Worm (Caenorhabditis elegans): ENCODE data around the gene C37C3.1.

C37C3.1 gene

ce11 chrV:7820270-7820669, 37.5 kb upstream of the C37C3.1 start, which contains the start of gene lbp-4 (continued):
- TF ChIP-seq sdz-38 (tag; optimal IDR thresholded peaks at IDR 0.05) (no peak), nhr-27 (tag; optimal IDR thresholded peaks at IDR 0.05) (no peak), Y53G8AR.9 (GFP tag; conservative IDR thresholded peaks at IDR 0.05) (no peak), lsl-1 (GFP tag; optimal IDR thresholded peaks at IDR 0.05) (peak; percentile 30), madf-3 (GFP tag; IDR thresholded peaks at IDR 0.05) (no peak), B0261.1 (tag; optimal IDR thresholded peaks at IDR 0.05) (no peak), atf-7 (tag; optimal IDR thresholded peaks at IDR 0.05) (no peak), hlh-12 (tag; optimal IDR thresholded peaks at IDR 0.05) (no peak), D2030.7 (GFP tag; IDR thresholded peaks at IDR 0.05) (no peak), nhr-179 (tag; optimal IDR thresholded peaks at IDR 0.05) (no peak), ztf-25 (GFP tag; IDR thresholded peaks at IDR 0.05) (no peak), F52B5.7 (tag; optimal IDR thresholded peaks at IDR 0.05) (no peak), somi-1 (GFP tag; optimal IDR thresholded peaks at IDR 0.05) (no peak), attf-5 (GFP tag; optimal IDR thresholded peaks at IDR 0.05) (peak; percentile 55), nfya-1 (tag; optimal IDR thresholded peaks at IDR 0.05; ENCODE audit: borderline replicate concordance, insufficient read depth) (no peak), ztf-26 (tag; optimal IDR thresholded peaks at IDR 0.05) (no peak), ceh-27 (GFP tag; optimal IDR thresholded peaks at IDR 0.05) (peak; percentile 15), tbp1 (GFP tag; optimal IDR thresholded peaks at IDR 0.05) (no peak), let-526 (GFP tag; IDR thresholded peaks at IDR 0.05) (no peak), egl-44 (GFP tag; IDR thresholded peaks at IDR 0.05) (no peak), mcd-1 (GFP tag; IDR thresholded peaks at IDR 0.05) (peak; percentile 65; the same call in 1 of the 2 replicates), nhr-90 (tag; optimal IDR thresholded peaks at IDR 0.05) (no peak), pha-4 (tag; optimal IDR thresholded peaks at IDR 0.05) (no peak), F37B4.10 (GFP tag; IDR thresholded peaks at IDR 0.05) (no peak), lin-54 (GFP tag; optimal IDR thresholded peaks at IDR 0.05) (no peak), snpc-1.3 (tag; optimal IDR thresholded peaks at IDR 0.05; ENCODE audit: insufficient read depth) (no peak), dpl-1 (GFP tag; optimal IDR thresholded peaks at IDR 0.05) (no peak), snpc-3.4 (tag; optimal IDR thresholded peaks at IDR 0.05) (no peak), T26A5.8 (tag; optimal IDR thresholded peaks at IDR 0.05) (no peak), B0035.1 (tag; optimal IDR thresholded peaks at IDR 0.05) (no peak), hsf-1 (GFP tag; IDR thresholded peaks at IDR 0.05) (no peak), lin-26 (GFP tag; IDR thresholded peaks at IDR 0.05) (no peak), K11D2.4 (GFP tag; IDR thresholded peaks at IDR 0.05) (no peak), nhr-80 (tag; optimal IDR thresholded peaks at IDR 0.05) (peak; percentile 74), bed-2 (GFP tag; IDR thresholded peaks at IDR 0.05) (no peak), nhr-120 (GFP tag; IDR thresholded peaks at IDR 0.05) (no peak), rpc-1 (optimal IDR thresholded peaks at IDR 0.05) (no peak), rpc-1 (tag; optimal IDR thresholded peaks at IDR 0.05) (no peak), rec-8 (tag; optimal IDR thresholded peaks at IDR 0.05) (no peak), lsy-27 (tag; optimal IDR thresholded peaks at IDR 0.05; ENCODE audit: borderline replicate concordance, insufficient read depth) (no peak), cebp-2 (GFP tag; IDR thresholded peaks at IDR 0.05) (no peak), B0019.2 (GFP tag; conservative IDR thresholded peaks at IDR 0.05) (no peak)
